Fruit fly (Drosophila melanogaster) whole organism, embryonic: Measurements from ENCODE around the gene Gad1.

ENCODE experiments used
- ATbp ChIP-seq: fragments of 200-800 bp; sonication (Bioruptor generic); optimal IDR thresholded peaks from 2 replicates; lab custom pipeline; 2017; ENCODE audit warnings: missing biosample characterization, mild to moderate bottlenecking, missing genetic modification characterization, missing genetic modification reagents
- Drgx ChIP-seq: fragments of 200-800 bp; sonication (Bioruptor generic); IDR thresholded peaks from 2 replicates; pipeline ENCODE4 v1.3.6; 2022; ENCODE audit warnings: missing biosample characterization, missing genetic modification characterization
- Opbp ChIP-seq: fragments of 200-800 bp; sonication (Bioruptor generic); IDR thresholded peaks from 3 replicates; pipeline ENCODE4 v1.3.6; 2022; ENCODE audit warnings: missing biosample characterization, missing genetic modification characterization; ENCODE audit not compliant: partially characterized antibody
- ems ChIP-seq: fragments of 200-800 bp; sonication (Bioruptor generic); optimal IDR thresholded peaks from 3 replicates; lab custom pipeline; 2016; ENCODE audit warnings: missing biosample characterization, missing genetic modification characterization
- vnd ChIP-seq: fragments of 200-800 bp; sonication (Bioruptor generic); IDR thresholded peaks from 3 replicates; pipeline ENCODE4 v1.3.6; 2022; ENCODE audit warnings: missing biosample characterization, missing genetic modification characterization; ENCODE audit not compliant: partially characterized antibody
- zfh2 ChIP-seq: fragments of 200-800 bp; sonication (Bioruptor generic); optimal IDR thresholded peaks from 2 replicates; lab custom pipeline; 2016; ENCODE audit warnings: missing biosample characterization, missing genetic modification characterization

DNA sequence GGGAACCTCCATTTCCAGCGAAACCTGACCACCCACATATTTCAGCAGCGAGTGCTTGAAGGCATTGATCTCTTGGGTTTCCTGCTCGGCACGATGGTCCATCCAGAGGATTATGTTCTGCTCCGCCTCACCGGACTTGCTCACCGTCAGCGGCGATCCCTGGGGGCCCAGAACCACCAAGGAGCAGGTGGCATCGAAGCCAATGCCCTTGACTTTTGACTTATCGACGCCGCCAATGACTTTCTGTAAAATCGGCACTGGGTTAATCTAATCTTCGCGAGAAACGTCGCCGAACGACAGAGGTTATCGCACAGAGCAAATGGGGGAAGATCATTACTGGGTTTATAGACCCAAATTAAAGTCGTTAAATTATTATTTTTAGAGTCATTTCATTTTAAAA lies 64.1 kb downstream of the Gad1 start:
- no peak for TF ChIP-seq zfh2 (GFP tag; lab: Kevin White, UChicago)
- TF ChIP-seq ATbp (GFP tag; lab: Kevin White, UChicago): no peak
- no peak for TF ChIP-seq Opbp (GFP tag; lab: Robert Waterston, UW)
- no peak for TF ChIP-seq ems (GFP tag; lab: Kevin White, UChicago)
- TF ChIP-seq vnd (GFP tag; lab: Robert Waterston, UW): no peak
- no peak for TF ChIP-seq Drgx
